Fruit fly (Drosophila melanogaster) whole organism, prepupa: ENCODE measurements around the gene ImpE1.

Source experiments
- CG16779 ChIP-seq: fragments of 200-800 bp; sonication (Bioruptor generic); optimal IDR thresholded peaks from 3 replicates; lab custom pipeline; 2017; ENCODE audit warnings: missing biosample characterization, mild to moderate bottlenecking, missing genetic modification characterization
- CG3032 ChIP-seq: fragments of 200-800 bp; optimal IDR thresholded peaks from 2 replicates; lab custom pipeline; 2019; ENCODE audit warnings: missing biosample characterization, mild to moderate bottlenecking, missing genetic modification characterization, moderate library complexity
- CG3919 ChIP-seq: fragments of 200-800 bp; sonication (Bioruptor generic); optimal IDR thresholded peaks from 3 replicates; lab custom pipeline; 2016; ENCODE audit warnings: missing biosample characterization, missing genetic modification characterization
- CG6163 ChIP-seq: fragments of 200-800 bp; sonication (Bioruptor generic); IDR thresholded peaks from 3 replicates; pipeline ENCODE4 v1.3.6; 2022; ENCODE audit warnings: missing biosample characterization, missing genetic modification characterization
- CG6854 ChIP-seq: fragments of 200-800 bp; sonication (Bioruptor generic); optimal IDR thresholded peaks from 2 replicates; lab custom pipeline; 2017; ENCODE audit warnings: missing biosample characterization, mild to moderate bottlenecking, missing genetic modification characterization
- CG8319 ChIP-seq: fragments of 200-800 bp; sonication (Bioruptor generic); optimal IDR thresholded peaks from 3 replicates; lab custom pipeline; 2016; ENCODE audit warnings: missing biosample characterization, missing genetic modification characterization
- CG8632 ChIP-seq: fragments of 200-800 bp; sonication (Bioruptor generic); optimal IDR thresholded peaks from 3 replicates; lab custom pipeline; 2016; ENCODE audit warnings: missing biosample characterization, missing genetic modification characterization
- Eip93F ChIP-seq: fragments of 200-800 bp; sonication (Bioruptor generic); optimal IDR thresholded peaks from 2 replicates; lab custom pipeline; 2016; ENCODE audit warnings: missing biosample characterization, mild to moderate bottlenecking, missing genetic modification characterization
- OdsH ChIP-seq: fragments of 200-800 bp; sonication (Bioruptor generic); optimal IDR thresholded peaks from 3 replicates; lab custom pipeline; 2016; ENCODE audit warnings: missing biosample characterization, missing genetic modification characterization
- dac ChIP-seq: fragments of 200-800 bp; sonication (Bioruptor generic); optimal IDR thresholded peaks from 2 replicates; lab custom pipeline; 2017; ENCODE audit warnings: missing biosample characterization, mild to moderate bottlenecking, missing genetic modification characterization
- eg ChIP-seq: fragments of 200-800 bp; sonication (Bioruptor generic); IDR thresholded peaks from 3 replicates; pipeline ENCODE4 v1.3.6; 2022; ENCODE audit warnings: missing biosample characterization, missing genetic modification characterization

DNA sequence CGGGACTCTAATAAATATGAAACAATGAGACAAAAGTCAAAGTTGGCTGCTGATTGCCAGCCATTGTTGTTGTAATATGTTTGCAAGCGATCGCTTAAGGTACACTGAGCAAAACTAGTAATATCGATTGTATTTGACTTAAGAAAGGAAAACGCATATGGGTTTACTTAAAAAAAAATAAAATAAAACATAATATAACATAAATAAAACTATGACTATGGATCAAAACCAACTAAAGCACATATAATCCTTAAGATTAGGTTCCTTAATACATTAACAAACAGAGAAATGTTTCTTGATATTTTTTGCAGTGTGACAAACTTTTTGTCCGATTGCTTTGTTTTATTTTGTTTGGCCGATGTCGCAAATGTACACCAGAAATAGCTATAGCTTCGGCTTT is 38.6 kb upstream of the ImpE1 start:
- no peak for TF ChIP-seq CG8319 (GFP tag; lab: Kevin White, UChicago)
- TF ChIP-seq OdsH (GFP tag; lab: Kevin White, UChicago), result no peak
- TF ChIP-seq CG6163 (GFP tag; lab: Robert Waterston, UW), result no peak
- TF ChIP-seq dac (GFP tag; lab: Kevin White, UChicago), result no peak
- no peak for TF ChIP-seq CG3032
- no peak for TF ChIP-seq CG16779
- no peak for TF ChIP-seq Eip93F (GFP tag; lab: Kevin White, UChicago)
- TF ChIP-seq CG6854 (GFP tag; lab: Kevin White, UChicago), result no peak
- no peak for TF ChIP-seq CG8632 (GFP tag; lab: Kevin White, UChicago)
- TF ChIP-seq CG3919 (GFP tag; lab: Kevin White, UChicago), result no peak
- no peak for TF ChIP-seq eg (GFP tag; lab: Robert Waterston, UW)
